Fruit fly (Drosophila melanogaster) whole organism, adult: ENCODE data around the gene tey.

Experiments
- CG11617 ChIP-seq: fragments of 200-800 bp; sonication (Bioruptor generic); optimal IDR thresholded peaks from 2 replicates; lab custom pipeline; 2017; ENCODE audit warnings: mild to moderate bottlenecking, missing biosample characterization, missing genetic modification reagents, missing genetic modification characterization
- CG12768 ChIP-seq: fragments of 200-800 bp; sonication (Bioruptor generic); optimal IDR thresholded peaks from 2 replicates; lab custom pipeline; 2017; ENCODE audit warnings: missing biosample characterization, missing genetic modification characterization, mild to moderate bottlenecking, moderate library complexity, missing genetic modification reagents
- CG14711 ChIP-seq: fragments of 200-800 bp; sonication (Bioruptor generic); optimal IDR thresholded peaks from 2 replicates; lab custom pipeline; 2018; ENCODE audit warnings: missing biosample characterization, mild to moderate bottlenecking, missing genetic modification characterization, moderate library complexity
- CG1620 ChIP-seq: fragments of 200-800 bp; sonication (Bioruptor generic); optimal IDR thresholded peaks from 2 replicates; lab custom pipeline; 2016; ENCODE audit warnings: missing biosample characterization, missing genetic modification characterization
- CG33017 ChIP-seq: fragments of 200-800 bp; sonication (Bioruptor generic); optimal IDR thresholded peaks from 2 replicates; lab custom pipeline; 2018; ENCODE audit warnings: missing biosample characterization, mild to moderate bottlenecking, missing genetic modification characterization, moderate library complexity
- CG5204 ChIP-seq: fragments of 200-800 bp; sonication (Bioruptor generic); optimal IDR thresholded peaks from 2 replicates; lab custom pipeline; 2016; ENCODE audit warnings: missing biosample characterization, missing genetic modification characterization
- CG7045 ChIP-seq: fragments of 200-800 bp; sonication (Bioruptor generic); optimal IDR thresholded peaks from 2 replicates; lab custom pipeline; 2017; ENCODE audit warnings: missing biosample characterization, mild to moderate bottlenecking, missing genetic modification characterization
- CG7101 ChIP-seq: fragments of 200-800 bp; sonication (Bioruptor generic); optimal IDR thresholded peaks from 2 replicates; lab custom pipeline; 2018; ENCODE audit warnings: missing biosample characterization, mild to moderate bottlenecking, missing genetic modification characterization, moderate library complexity
- Clk ChIP-seq: fragments of 200-800 bp; sonication (Bioruptor generic); optimal IDR thresholded peaks from 2 replicates; lab custom pipeline; 2017; ENCODE audit warnings: missing biosample characterization, missing genetic modification characterization
- Crg-1 ChIP-seq: fragments of 200-800 bp; sonication (Bioruptor generic); optimal IDR thresholded peaks from 2 replicates; lab custom pipeline; 2016; ENCODE audit warnings: missing biosample characterization, missing genetic modification characterization
- Hr96 ChIP-seq: fragments of 200-800 bp; sonication (Bioruptor generic); optimal IDR thresholded peaks from 2 replicates; lab custom pipeline; 2016; ENCODE audit warnings: missing biosample characterization, missing genetic modification characterization
- Mnt ChIP-seq: fragments of 200-800 bp; sonication (Bioruptor generic); optimal IDR thresholded peaks from 2 replicates; lab custom pipeline; 2016; ENCODE audit warnings: missing biosample characterization, mild to moderate bottlenecking, missing genetic modification characterization
- bab1 ChIP-seq: fragments of 200-800 bp; sonication (Bioruptor generic); optimal IDR thresholded peaks from 3 replicates; lab custom pipeline; 2019; ENCODE audit warnings: missing biosample characterization, mild to moderate bottlenecking, missing genetic modification characterization, moderate library complexity
- cic ChIP-seq: fragments of 200-800 bp; sonication (Bioruptor generic); optimal IDR thresholded peaks from 2 replicates; lab custom pipeline; 2017; ENCODE audit warnings: missing biosample characterization, mild to moderate bottlenecking, missing genetic modification characterization, moderate library complexity
- cnc ChIP-seq, 2 experiments: fragments of >200 bp; optimal IDR thresholded peaks; 2 replicates each; lab custom pipeline; 2017
- kay ChIP-seq: fragments of 200-800 bp; sonication (Bioruptor generic); peaks from one replicate; lab custom pipeline; 2016; ENCODE audit warnings: missing biosample characterization, missing genetic modification characterization, borderline replicate concordance
- ovo ChIP-seq: fragments of 200-800 bp; sonication (Bioruptor generic); optimal IDR thresholded peaks from 2 replicates; lab custom pipeline; 2016; ENCODE audit warnings: missing biosample characterization, missing genetic modification characterization
- pad ChIP-seq: fragments of 200-800 bp; sonication (Bioruptor generic); optimal IDR thresholded peaks from 3 replicates; lab custom pipeline; 2017; ENCODE audit warnings: missing biosample characterization, missing genetic modification characterization, mild to moderate bottlenecking, moderate library complexity, missing genetic modification reagents
- tj ChIP-seq: fragments of 200-800 bp; sonication (Bioruptor generic); optimal IDR thresholded peaks from 3 replicates; lab custom pipeline; 2017; ENCODE audit warnings: missing biosample characterization, mild to moderate bottlenecking, missing genetic modification characterization, moderate library complexity
- toe ChIP-seq: fragments of 200-800 bp; sonication (Bioruptor generic); optimal IDR thresholded peaks from 2 replicates; lab custom pipeline; 2016; ENCODE audit warnings: missing biosample characterization, missing genetic modification characterization

The tey gene

DNA sequence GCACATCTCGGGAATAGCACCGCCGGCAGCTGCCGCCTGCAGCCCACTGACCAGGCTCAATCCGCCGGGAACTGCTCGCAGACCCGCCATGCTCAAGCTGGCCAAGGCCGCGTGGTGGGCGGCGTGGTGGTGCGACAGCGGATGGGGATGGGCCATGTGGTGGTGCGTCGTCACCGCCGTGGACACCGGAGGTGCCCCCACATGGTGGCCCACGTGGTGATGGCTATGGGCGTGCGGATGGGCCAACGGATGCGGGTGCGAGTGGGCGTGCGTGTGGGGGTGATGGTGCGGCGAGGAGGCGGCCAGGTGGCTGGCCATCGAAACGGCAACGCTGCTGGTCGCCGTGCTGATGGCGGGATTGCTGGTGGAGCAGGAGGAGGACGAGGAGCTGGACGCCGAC lies 10.4 kb downstream of the tey start:
- TF ChIP-seq pad (GFP tag; lab: Kevin White, UChicago) = no peak
- TF ChIP-seq CG7101 (tag; lab: Kevin White, UChicago) = no peak
- no peak for TF ChIP-seq CG33017 (tag; lab: Kevin White, UChicago)
- TF ChIP-seq Crg-1 (GFP tag; lab: Kevin White, UChicago) = no peak
- no peak for TF ChIP-seq ovo (GFP tag; lab: Kevin White, UChicago)
- TF ChIP-seq Clk (GFP tag; lab: Kevin White, UChicago) = no peak
- TF ChIP-seq toe (GFP tag; lab: Kevin White, UChicago) = no peak
- no peak for TF ChIP-seq CG1620 (GFP tag; lab: Kevin White, UChicago)
- no peak for TF ChIP-seq bab1
- TF ChIP-seq kay (GFP tag; lab: Kevin White, UChicago) = no peak
- no peak for TF ChIP-seq Hr96 (GFP tag; lab: Kevin White, UChicago)
- no peak for TF ChIP-seq cic (GFP tag; lab: Kevin White, UChicago)
- TF ChIP-seq tj = no peak

DNA sequence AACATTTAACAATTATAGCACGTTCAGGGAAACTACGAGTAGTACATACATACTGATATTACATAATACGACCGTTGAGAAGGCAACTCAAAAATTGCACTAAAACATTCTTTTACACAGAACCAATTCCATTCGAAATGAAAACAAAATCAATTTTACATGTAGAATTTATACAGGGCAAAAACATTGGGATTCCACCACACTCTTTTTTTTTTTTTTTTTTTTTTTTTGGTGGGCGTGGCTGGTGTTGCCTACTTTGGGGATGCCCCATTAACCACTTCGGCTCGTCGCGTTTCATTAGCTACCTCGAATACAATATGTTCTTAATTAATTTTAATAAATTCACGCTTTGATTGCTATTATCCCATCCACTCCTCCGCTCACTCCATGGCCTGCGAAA lies 13.3 kb downstream of the tey start:
- no peak for TF ChIP-seq Mnt (GFP tag; lab: Kevin White, UChicago)
- peak; percentile 56 for TF ChIP-seq CG7045 (GFP tag; lab: Kevin White, UChicago)
- peak; percentile 35 for TF ChIP-seq Hr96 (GFP tag; lab: Kevin White, UChicago)
- TF ChIP-seq CG11617 (GFP tag; lab: Kevin White, UChicago) = peak; percentile 18

DNA sequence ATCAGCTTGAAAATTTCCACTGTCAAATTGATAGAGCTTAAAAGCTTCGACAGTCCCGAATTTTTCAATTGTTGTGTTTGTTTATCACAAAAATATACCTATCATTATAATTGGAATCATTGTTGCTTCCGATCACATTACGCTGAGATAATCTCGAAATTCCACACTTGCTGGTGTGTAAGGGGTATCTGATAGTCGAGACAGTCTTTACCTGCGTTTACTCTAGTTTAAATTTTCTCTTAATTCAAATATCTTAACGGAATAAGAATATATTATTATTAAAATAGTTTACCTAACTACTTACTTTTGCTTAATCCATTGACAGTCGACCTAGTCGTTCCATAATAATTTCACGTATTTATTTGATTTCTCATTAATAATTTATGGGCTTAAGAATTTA lies 13.8 kb downstream of the tey start:
- TF ChIP-seq kay (GFP tag; lab: Kevin White, UChicago) = no peak
- no peak for TF ChIP-seq toe (GFP tag; lab: Kevin White, UChicago)
- TF ChIP-seq CG14711 = no peak
- TF ChIP-seq Hr96 (GFP tag; lab: Kevin White, UChicago) = no peak
- no peak for TF ChIP-seq pad (GFP tag; lab: Kevin White, UChicago)
- TF ChIP-seq Mnt (GFP tag; lab: Kevin White, UChicago) = no peak
- no peak for TF ChIP-seq Clk (GFP tag; lab: Kevin White, UChicago)
- no peak for TF ChIP-seq CG33017 (tag; lab: Kevin White, UChicago)
- no peak for TF ChIP-seq cnc (optimal IDR thresholded peaks at IDR 0.05; lab: Kevin White, UChicago)
- TF ChIP-seq bab1 = no peak
- TF ChIP-seq CG7101 (tag; lab: Kevin White, UChicago) = no peak
- no peak for TF ChIP-seq cic (GFP tag; lab: Kevin White, UChicago)
- TF ChIP-seq tj = no peak
- TF ChIP-seq Crg-1 (GFP tag; lab: Kevin White, UChicago) = no peak
- no peak for TF ChIP-seq CG5204 (GFP tag; lab: Kevin White, UChicago)

DNA sequence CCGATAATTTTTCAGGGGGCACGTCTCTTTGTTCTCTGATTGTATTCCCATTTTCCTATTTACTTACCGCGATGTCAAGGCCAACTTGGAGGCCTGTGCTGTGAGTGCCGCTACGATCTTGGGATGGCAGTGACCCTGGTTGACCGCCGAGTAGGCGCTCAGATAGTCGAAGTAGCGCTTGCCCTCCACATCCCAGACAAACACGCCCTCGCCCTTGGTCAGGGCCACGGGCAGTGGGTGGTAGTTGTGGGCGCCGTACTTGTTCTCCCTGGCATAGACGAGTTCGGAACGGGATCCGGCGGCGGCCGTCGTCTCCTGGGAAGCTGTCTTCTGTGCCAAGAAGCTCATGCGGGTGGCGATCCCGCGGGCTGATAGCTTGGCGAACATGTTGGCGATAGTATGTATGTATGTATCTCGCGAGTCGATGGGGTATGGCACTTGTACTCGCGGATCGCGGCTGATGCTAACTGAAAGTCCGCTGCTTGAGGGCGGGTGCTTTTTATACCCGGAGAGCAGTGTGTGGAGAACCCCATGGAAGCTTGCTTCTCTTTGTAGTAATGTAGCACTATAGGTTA lies 14.4 kb downstream of the tey start, which contains the start of gene Oat:
Gene Oat, minus strand, starts transcription at position 478 of the 575 bp plus-strand sequence.
- TF ChIP-seq bab1 (peak; percentile 35), pad (GFP tag; lab: Kevin White, UChicago) (no peak)

DNA sequence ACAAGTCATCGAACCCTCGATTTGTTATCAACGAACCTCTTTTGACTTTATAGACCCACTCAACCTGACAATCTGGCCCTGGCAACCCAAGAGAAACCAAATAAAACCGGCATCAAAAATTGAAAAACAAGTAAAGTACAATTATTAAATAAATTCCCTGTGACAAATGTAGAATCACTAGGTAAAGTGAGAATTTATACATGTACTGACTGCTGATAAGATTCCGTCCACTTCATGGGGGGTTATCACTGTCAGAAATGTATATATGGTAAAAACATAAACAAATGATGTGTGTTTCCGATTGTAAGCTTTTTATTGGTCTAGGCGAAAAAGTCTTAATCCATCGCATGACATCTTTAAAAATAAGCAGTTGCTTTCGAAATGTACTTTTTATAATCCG lies 15.3 kb downstream of the tey start:
- TF ChIP-seq CG12768 = no peak
- no peak for TF ChIP-seq CG11617 (GFP tag; lab: Kevin White, UChicago)
- no peak for TF ChIP-seq CG1620 (GFP tag; lab: Kevin White, UChicago)
- no peak for TF ChIP-seq cnc (optimal IDR thresholded peaks at IDR 0.05; lab: Kevin White, UChicago)
- TF ChIP-seq toe (GFP tag; lab: Kevin White, UChicago) = no peak
- TF ChIP-seq cic (GFP tag; lab: Kevin White, UChicago) = no peak
- no peak for TF ChIP-seq CG14711
- TF ChIP-seq bab1 = no peak
- no peak for TF ChIP-seq CG7045 (GFP tag; lab: Kevin White, UChicago)
- TF ChIP-seq tj = no peak
- no peak for TF ChIP-seq Mnt (GFP tag; lab: Kevin White, UChicago)
- no peak for TF ChIP-seq Crg-1 (GFP tag; lab: Kevin White, UChicago)
- no peak for TF ChIP-seq pad (GFP tag; lab: Kevin White, UChicago)
- no peak for TF ChIP-seq Hr96 (GFP tag; lab: Kevin White, UChicago)
- TF ChIP-seq Clk (GFP tag; lab: Kevin White, UChicago) = no peak
- no peak for TF ChIP-seq CG5204 (GFP tag; lab: Kevin White, UChicago)
- TF ChIP-seq kay (GFP tag; lab: Kevin White, UChicago) = no peak
- TF ChIP-seq ovo (GFP tag; lab: Kevin White, UChicago) = no peak
- no peak for TF ChIP-seq CG7101 (tag; lab: Kevin White, UChicago)
- TF ChIP-seq CG33017 (tag; lab: Kevin White, UChicago) = no peak

DNA sequence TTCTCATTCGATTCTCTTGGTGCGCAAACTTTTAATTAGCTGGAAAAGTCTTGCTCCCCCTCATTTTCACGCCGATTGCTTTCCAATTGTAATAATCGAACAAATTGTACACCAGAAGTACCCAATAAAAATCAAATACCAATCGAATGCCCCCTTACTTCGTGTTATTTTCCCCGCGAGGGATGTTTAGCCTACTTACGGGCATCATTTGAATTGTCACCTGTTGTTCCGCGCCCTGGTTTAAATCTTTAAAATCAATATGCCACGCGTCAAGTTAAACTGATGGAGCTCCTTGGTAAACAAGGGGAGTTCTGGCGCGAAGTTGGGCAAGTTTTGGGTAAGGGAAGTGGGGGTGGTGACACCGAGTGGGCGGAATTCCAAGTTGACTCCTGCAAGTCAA lies 17.6 kb downstream of the tey start:
- TF ChIP-seq cic (GFP tag; lab: Kevin White, UChicago) (no peak), CG7045 (GFP tag; lab: Kevin White, UChicago) (no peak), kay (GFP tag; lab: Kevin White, UChicago) (no peak), bab1 (no peak), toe (GFP tag; lab: Kevin White, UChicago) (no peak), ovo (GFP tag; lab: Kevin White, UChicago) (no peak), Mnt (GFP tag; lab: Kevin White, UChicago) (no peak), Hr96 (GFP tag; lab: Kevin White, UChicago) (no peak), Crg-1 (GFP tag; lab: Kevin White, UChicago) (no peak), cnc (optimal IDR thresholded peaks at IDR 0.05; lab: Kevin White, UChicago) (no peak)
